Worm (Caenorhabditis elegans) whole organism, L1 larva: ENCODE measurements around the gene btbd-10.
"Not testable (repeated sequence)": the region's sequence is repeated elsewhere in the genome, so short reads cannot be mapped to it uniquely, and the experiment has no call there.

Source experiments
- C34B4.2 ChIP-seq: sonication (generic microtip); optimal IDR thresholded peaks from 2 replicates; lab custom pipeline; 2017; ENCODE audit warnings: mild to moderate bottlenecking, missing genetic modification characterization, missing compliant biosample characterization
- aly-2 ChIP-seq: fragments of 150-350 bp; optimal IDR thresholded peaks from 2 replicates; lab custom pipeline; 2014; ENCODE audit warnings: missing biosample characterization, missing genetic modification characterization
- ama-1 ChIP-seq: fragments of 150-350 bp; optimal IDR thresholded peaks from 2 replicates; lab custom pipeline; 2014
- ces-1 ChIP-seq: fragments of 150-350 bp; optimal IDR thresholded peaks from 2 replicates; lab custom pipeline; 2014; ENCODE audit warnings: missing biosample characterization, missing genetic modification reagents, missing genetic modification characterization
- dpl-1 ChIP-seq, 3 experiments: fragments of 150-350 bp in 2 of 3; sonication (generic microtip) in 1 of 3; optimal IDR thresholded peaks; 2 replicates each; lab custom pipeline; 2014 to 2017; ENCODE audit warnings: missing biosample characterization in 3 of 3, missing genetic modification characterization in 3 of 3, missing genetic modification reagents in 3 of 3
- efl-1 ChIP-seq, 4 experiments: fragments of 150-350 bp; optimal IDR thresholded peaks in 3 of 4; peaks in 1 of 4; 1 replicate in 1 of 4; 2 replicates in 3 of 4; lab custom pipeline; 2014; ENCODE audit warnings: missing biosample characterization in 2 of 4, missing genetic modification characterization in 2 of 4, missing genetic modification reagents in 2 of 4
- elt-2 ChIP-seq: sonication (generic microtip); optimal IDR thresholded peaks from 2 replicates; lab custom pipeline; 2016; ENCODE audit warnings: missing genetic modification characterization, mild to moderate bottlenecking, inconsistent platforms, missing compliant biosample characterization, missing genetic modification reagents
- elt-3 ChIP-seq, 6 experiments: fragments of 150-350 bp in 1 of 6; sonication (generic microtip); optimal IDR thresholded peaks; 2 replicates each; lab custom pipeline; 2017 to 2018; ENCODE audit warnings: missing biosample characterization in 6 of 6, missing genetic modification characterization in 6 of 6, inconsistent platforms in 1 of 6
- ets-5 ChIP-seq: fragments of 200-800 bp; sonication (Bioruptor generic); IDR thresholded peaks from 2 replicates; pipeline ENCODE4 v1.3.6; 2022; ENCODE audit warnings: missing genetic modification characterization, missing compliant biosample characterization
- fkh-10 ChIP-seq: sonication (generic microtip); optimal IDR thresholded peaks from 2 replicates; lab custom pipeline; 2017; ENCODE audit warnings: missing biosample characterization, missing genetic modification reagents, missing genetic modification characterization
- grh-1 ChIP-seq: fragments of 200-800 bp; sonication (Bioruptor generic); IDR thresholded peaks from 2 replicates; pipeline ENCODE4 v1.3.6; 2022; ENCODE audit warnings: missing genetic modification reagents, missing genetic modification characterization, missing compliant biosample characterization
- jun-1 ChIP-seq: fragments of 150-350 bp; optimal IDR thresholded peaks from 2 replicates; lab custom pipeline; 2014; ENCODE audit warnings: missing biosample characterization, missing genetic modification reagents, missing genetic modification characterization
- lin-14 ChIP-seq: fragments of 200-800 bp; sonication (Bioruptor generic); optimal IDR thresholded peaks from 2 replicates; lab custom pipeline; 2018; ENCODE audit warnings: mild to moderate bottlenecking, missing genetic modification characterization, moderate library complexity, missing compliant biosample characterization
- lin-15B ChIP-seq: fragments of 150-350 bp; sonication (generic microtip); optimal IDR thresholded peaks from 3 replicates; lab custom pipeline; 2014; ENCODE audit warnings: missing biosample characterization, missing genetic modification characterization
- lin-35 ChIP-seq, 2 experiments: fragments of 150-350 bp; optimal IDR thresholded peaks; 2 replicates each; lab custom pipeline; 2014; ENCODE audit warnings: missing biosample characterization in 2 of 2, missing genetic modification characterization in 2 of 2, missing genetic modification reagents in 2 of 2
- lir-3 ChIP-seq: sonication (generic microtip); optimal IDR thresholded peaks from 2 replicates; lab custom pipeline; 2016; ENCODE audit warnings: mild to moderate bottlenecking, missing genetic modification characterization, moderate library complexity, missing compliant biosample characterization; ENCODE audit not compliant: poor library complexity
- mab-9 ChIP-seq: fragments of 200-800 bp; sonication (Bioruptor generic); IDR thresholded peaks from 2 replicates; pipeline ENCODE4 v1.3.6; 2022; ENCODE audit warnings: missing genetic modification reagents, missing genetic modification characterization, missing compliant biosample characterization
- mdl-1 ChIP-seq, 2 experiments: fragments of 150-350 bp; optimal IDR thresholded peaks; 2 replicates each; lab custom pipeline; 2014 to 2017; ENCODE audit warnings: missing biosample characterization in 2 of 2, missing genetic modification characterization in 2 of 2, inconsistent platforms in 1 of 2
- mep-1 ChIP-seq: fragments of 150-350 bp; optimal IDR thresholded peaks from 2 replicates; lab custom pipeline; 2014; ENCODE audit warnings: missing biosample characterization, missing genetic modification characterization
- nhr-11 ChIP-seq: fragments of 150-350 bp; optimal IDR thresholded peaks from 2 replicates; lab custom pipeline; 2014; ENCODE audit warnings: missing biosample characterization, missing genetic modification characterization
- nhr-20 ChIP-seq: sonication (generic microtip); optimal IDR thresholded peaks from 2 replicates; lab custom pipeline; 2016; ENCODE audit warnings: mild to moderate bottlenecking, missing genetic modification characterization, missing compliant biosample characterization
- nhr-47 ChIP-seq: sonication (generic microtip); optimal IDR thresholded peaks from 2 replicates; lab custom pipeline; 2016; ENCODE audit warnings: mild to moderate bottlenecking, missing genetic modification characterization, moderate library complexity, missing compliant biosample characterization
- nhr-71 ChIP-seq: sonication (generic microtip); optimal IDR thresholded peaks from 2 replicates; lab custom pipeline; 2016; ENCODE audit warnings: mild to moderate bottlenecking, missing genetic modification characterization, moderate library complexity, missing compliant biosample characterization
- nhr-90 ChIP-seq: sonication (generic microtip); optimal IDR thresholded peaks from 2 replicates; lab custom pipeline; 2016; ENCODE audit warnings: mild to moderate bottlenecking, missing genetic modification characterization, missing compliant biosample characterization; ENCODE audit not compliant: poor library complexity
- pax-3 ChIP-seq: fragments of 200-800 bp; sonication (Bioruptor generic); optimal IDR thresholded peaks from 2 replicates; lab custom pipeline; 2018; ENCODE audit warnings: mild to moderate bottlenecking, missing genetic modification characterization, moderate library complexity, missing compliant biosample characterization
- pqm-1 ChIP-seq: sonication (generic microtip); optimal IDR thresholded peaks from 3 replicates; lab custom pipeline; 2017; ENCODE audit warnings: missing biosample characterization, missing genetic modification characterization
- snpc-4 ChIP-seq: fragments of 150-350 bp; optimal IDR thresholded peaks from 2 replicates; lab custom pipeline; 2014; ENCODE audit warnings: missing biosample characterization, missing genetic modification characterization
- sptf-1 ChIP-seq: fragments of 150-350 bp; optimal IDR thresholded peaks from 2 replicates; lab custom pipeline; 2014; ENCODE audit warnings: missing biosample characterization, missing genetic modification characterization
- sup-37 ChIP-seq: fragments of 200-800 bp; sonication (Bioruptor generic); optimal IDR thresholded peaks from 2 replicates; lab custom pipeline; 2018; ENCODE audit warnings: mild to moderate bottlenecking, missing genetic modification characterization, missing compliant biosample characterization
- swsn-7 ChIP-seq: sonication (generic microtip); optimal IDR thresholded peaks from 2 replicates; lab custom pipeline; 2016; ENCODE audit warnings: missing genetic modification characterization, missing compliant biosample characterization
- tbx-2 ChIP-seq: sonication (generic microtip); optimal IDR thresholded peaks from 2 replicates; lab custom pipeline; 2016; ENCODE audit warnings: missing genetic modification characterization, missing compliant biosample characterization
- tlp-1 ChIP-seq: fragments of 150-350 bp; optimal IDR thresholded peaks from 2 replicates; lab custom pipeline; 2014; ENCODE audit warnings: missing biosample characterization, missing genetic modification characterization
- unc-62 ChIP-seq: fragments of 150-350 bp; optimal IDR thresholded peaks from 2 replicates; lab custom pipeline; 2014; ENCODE audit warnings: missing biosample characterization, missing genetic modification reagents, missing genetic modification characterization
- unc-86 ChIP-seq: sonication (generic microtip); optimal IDR thresholded peaks from 2 replicates; lab custom pipeline; 2016; ENCODE audit warnings: missing genetic modification characterization, missing compliant biosample characterization
- vab-15 ChIP-seq: sonication (generic microtip); optimal IDR thresholded peaks from 2 replicates; lab custom pipeline; 2017; ENCODE audit warnings: missing genotype, mild to moderate bottlenecking, missing genetic modification characterization, missing compliant biosample characterization

The btbd-10 gene

ce11 chrII:4920608-4921007 is 15.8 kb downstream of the btbd-10 start:
- TF ChIP-seq pqm-1 (tag; lab: Kevin White, UChicago) (no peak), lir-3 (no peak), snpc-4 (tag; lab: Kevin White, UChicago) (no peak), sptf-1 (tag; lab: Kevin White, UChicago) (no peak), ces-1 (GFP tag; lab: Kevin White, UChicago) (no peak), nhr-47 (tag; lab: Kevin White, UChicago) (no peak), elt-3 (tag; optimal IDR thresholded peaks at IDR 0.05; lab: Kevin White, UChicago) (peak in 1 of 6 experiments; percentile 11), swsn-7 (no peak), ets-5 (GFP tag; lab: Robert Waterston, UW) (no peak), unc-86 (no peak), ama-1 (lab: Kevin White, UChicago) (no peak), aly-2 (tag; lab: Kevin White, UChicago) (no peak), lin-15B (tag; lab: Kevin White, UChicago) (no peak), lin-14 (GFP tag; lab: Kevin White, UChicago) (no peak), sup-37 (GFP tag; lab: Kevin White, UChicago) (no peak), elt-2 (peak; percentile 50), dpl-1 (GFP tag; optimal IDR thresholded peaks at IDR 0.05; lab: Kevin White, UChicago) (no peak)

- TF ChIP-seq grh-1 (GFP tag; lab: Robert Waterston, UW) = no peak
- no peak for TF ChIP-seq fkh-10 (GFP tag; lab: Kevin White, UChicago)
- no peak for TF ChIP-seq C34B4.2
- no peak for TF ChIP-seq mab-9 (GFP tag; lab: Robert Waterston, UW)
- no peak for TF ChIP-seq pqm-1 (tag; lab: Kevin White, UChicago)
Measured at ce11 chrII:4924729-4925128, 19.9 kb downstream of the btbd-10 start.

DNA sequence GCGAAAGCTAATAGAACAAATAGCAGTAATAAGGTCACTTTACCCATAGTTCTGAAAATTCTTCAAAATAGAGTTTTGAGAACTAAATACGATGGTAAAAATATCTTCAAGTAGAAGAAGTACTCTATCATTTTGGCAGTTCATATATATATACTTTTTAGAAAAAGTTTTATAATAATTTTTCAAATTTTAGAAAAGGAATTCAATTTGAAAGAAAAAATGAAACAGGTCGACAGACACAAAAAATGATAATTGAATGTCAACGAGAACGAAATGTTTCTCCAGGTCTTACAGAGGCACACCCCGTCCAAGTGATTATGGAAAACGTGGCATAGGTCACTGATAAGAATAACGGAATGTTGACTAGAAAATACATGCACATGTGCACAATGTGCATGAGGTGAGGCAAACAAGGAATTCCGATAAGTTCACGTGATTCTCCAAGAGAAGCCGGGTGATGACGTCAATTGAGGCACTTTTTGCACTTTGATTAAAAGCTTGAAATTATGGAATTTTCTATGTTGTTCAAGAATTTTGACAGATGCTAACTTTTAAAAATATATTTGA is 20.5 kb downstream of the btbd-10 start, which contains the start of gene aagr-2:
Gene aagr-2, minus strand, starts transcription at position 51 of the 567 bp plus-strand sequence.
- TF ChIP-seq mdl-1 (tag; optimal IDR thresholded peaks at IDR 0.05; lab: Kevin White, UChicago) = peak in 1 of 2 experiments; percentile 74
- peak; percentile 37 for TF ChIP-seq nhr-20 (tag; lab: Kevin White, UChicago)
- TF ChIP-seq nhr-90 (tag; lab: Kevin White, UChicago) = peak; percentile 51
- TF ChIP-seq nhr-71 (tag; lab: Kevin White, UChicago) = peak; percentile 36
- TF ChIP-seq pax-3 (tag; lab: Kevin White, UChicago) = peak; percentile 13
- no peak for TF ChIP-seq unc-62 (GFP tag; lab: Kevin White, UChicago)
- peak; percentile 19 for TF ChIP-seq jun-1 (tag; lab: Kevin White, UChicago)
- TF ChIP-seq efl-1 (optimal IDR thresholded peaks at IDR 0.05; lab: Kevin White, UChicago) = no peak
- TF ChIP-seq efl-1 (GFP tag; optimal IDR thresholded peaks at IDR 0.05 in 1 of 2; lab: Kevin White, UChicago) = peak in 1 of 2 experiments; percentile 85
- no peak for TF ChIP-seq sptf-1 (tag; lab: Kevin White, UChicago)
- TF ChIP-seq elt-2 = peak; percentile 100
- no peak for TF ChIP-seq tlp-1
- TF ChIP-seq pqm-1 (tag; lab: Kevin White, UChicago) = peak; percentile 67
- TF ChIP-seq lin-35 (GFP tag; optimal IDR thresholded peaks at IDR 0.05; lab: Kevin White, UChicago) = peak in 1 of 2 experiments; percentile 60

ce11 chrII:4931286-4931685 is 26.5 kb downstream of the btbd-10 start:
- no peak for TF ChIP-seq nhr-71 (tag; lab: Kevin White, UChicago)
- no peak for TF ChIP-seq mep-1 (tag; lab: Kevin White, UChicago)
- TF ChIP-seq tbx-2 (tag; lab: Kevin White, UChicago) = no peak

DNA sequence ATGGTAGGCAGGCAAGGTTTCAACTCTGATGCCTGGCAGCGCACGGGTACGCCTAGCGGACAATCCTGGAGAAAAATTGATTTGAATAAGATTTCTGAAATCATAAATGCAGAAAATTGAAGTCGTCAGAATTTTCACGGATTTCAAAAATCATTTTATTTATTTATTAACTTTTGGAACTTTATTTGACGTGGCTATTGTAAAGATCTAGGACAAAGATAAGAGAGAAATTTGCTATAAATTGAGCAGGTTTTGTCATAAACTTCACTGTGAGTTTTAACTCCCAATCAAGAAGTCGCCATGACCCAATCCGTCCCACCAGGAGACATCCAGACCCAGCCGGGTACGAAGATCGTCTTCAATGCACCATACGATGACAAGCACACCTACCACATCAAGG is 27.9 kb downstream of the btbd-10 start, which contains the start of gene msp-152:
Gene msp-152, plus strand, starts transcription at position 301 of the 400 bp plus-strand sequence.
- TF ChIP-seq vab-15 (tag; lab: Kevin White, UChicago); grh-1 (GFP tag; lab: Robert Waterston, UW); nhr-11: not testable (repeated sequence)
